Fruit fly (Drosophila melanogaster): ENCODE measurements around the gene Galk.

Gene Galk

DNA sequence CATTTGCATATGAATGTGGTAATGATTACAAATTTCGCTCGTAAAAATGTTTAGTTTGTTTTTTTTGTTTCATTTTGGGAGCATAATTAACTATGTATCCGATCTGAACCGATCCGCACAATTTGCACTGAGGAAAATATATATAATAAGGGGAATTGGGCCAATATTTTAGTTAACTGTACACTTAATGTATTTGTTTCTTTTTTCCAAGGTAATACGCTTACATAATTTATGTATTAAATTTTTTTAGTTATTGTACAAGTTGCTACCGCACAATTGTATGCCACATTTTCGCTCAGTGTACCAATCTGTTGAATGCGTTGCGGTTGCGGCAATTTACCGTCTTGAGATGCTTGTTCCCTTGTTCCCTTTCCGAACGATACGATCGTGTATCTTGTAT lies 39.8 kb upstream of the Galk start (continued):
- TF ChIP-seq ERR (GFP tag; optimal IDR thresholded peaks at IDR 0.05) (peak; percentile 45), CG18011 (GFP tag; optimal IDR thresholded peaks at IDR 0.05) (peak; percentile 2), CG6254 (GFP tag; optimal IDR thresholded peaks at IDR 0.05) (peak; percentile 64), CG10979 (tag; optimal IDR thresholded peaks at IDR 0.05) (peak; percentile 87), tll (GFP tag; optimal IDR thresholded peaks at IDR 0.05) (no peak), CG12942 (GFP tag; optimal IDR thresholded peaks at IDR 0.05) (peak; percentile 72), hth (optimal IDR thresholded peaks at IDR 0.05) (no peak), CG7928 (GFP tag; optimal IDR thresholded peaks at IDR 0.05) (no peak), CG11560 (tag; IDR thresholded peaks at IDR 0.05) (peak; percentile 76; the same call in 2 of the 3 replicates), org-1 (GFP tag; optimal IDR thresholded peaks at IDR 0.05) (peak; percentile 59), Ssrp (tag; optimal IDR thresholded peaks at IDR 0.05) (peak; percentile 78), Hsf (GFP tag; optimal IDR thresholded peaks at IDR 0.05) (peak; percentile 82), CG13296 (GFP tag; optimal IDR thresholded peaks at IDR 0.05) (peak; percentile 76), odd (GFP tag; optimal IDR thresholded peaks at IDR 0.05) (peak; percentile 56), CG4404 (GFP tag; IDR thresholded peaks at IDR 0.05) (peak; percentile 89), CG6683 (GFP tag; optimal IDR thresholded peaks at IDR 0.05) (peak; percentile 49), Fer1 (GFP tag; optimal IDR thresholded peaks at IDR 0.05) (peak; percentile 77), schlank (tag; optimal IDR thresholded peaks at IDR 0.05) (no peak), pho (GFP tag; optimal IDR thresholded peaks at IDR 0.05) (peak; percentile 63), Dip3 (GFP tag; optimal IDR thresholded peaks at IDR 0.05) (peak; percentile 69), slbo (GFP tag; IDR thresholded peaks at IDR 0.05) (peak; percentile 92), CG15514 (GFP tag; optimal IDR thresholded peaks at IDR 0.05) (peak; percentile 33), CG32532 (GFP tag; IDR thresholded peaks at IDR 0.05) (peak; percentile 90), so (GFP tag; IDR thresholded peaks at IDR 0.05) (peak; percentile 88), CG17912 (GFP tag; optimal IDR thresholded peaks at IDR 0.05) (peak; percentile 34), ab (GFP tag; optimal IDR thresholded peaks at IDR 0.05) (peak; percentile 37), da (GFP tag; optimal IDR thresholded peaks at IDR 0.05) (peak; percentile 41), rib (GFP tag; IDR thresholded peaks at IDR 0.05) (peak; percentile 67; the same call in 1 of the 2 replicates), twi (tag; optimal IDR thresholded peaks at IDR 0.05) (peak; percentile 57), BEAF-32 (GFP tag; optimal IDR thresholded peaks at IDR 0.05) (no peak), CG11723 (GFP tag; optimal IDR thresholded peaks at IDR 0.05) (peak; percentile 50), Optix (GFP tag; IDR thresholded peaks at IDR 0.05) (peak; percentile 75), crc (GFP tag; optimal IDR thresholded peaks at IDR 0.05) (peak; percentile 71), Drgx (GFP tag; IDR thresholded peaks at IDR 0.05) (no peak), CG10543 (GFP tag; optimal IDR thresholded peaks at IDR 0.05) (no peak), Dll (GFP tag; IDR thresholded peaks at IDR 0.05; ENCODE audit: partially characterized antibody) (no peak), dysf (GFP tag; IDR thresholded peaks at IDR 0.05) (peak; percentile 93), CG7271 (tag; optimal IDR thresholded peaks at IDR 0.05) (peak; percentile 22), Sin3A (optimal IDR thresholded peaks at IDR 0.05) (no peak), CG12391 (tag; optimal IDR thresholded peaks at IDR 0.05) (peak; percentile 85), CG1233 (GFP tag; optimal IDR thresholded peaks at IDR 0.05) (peak; percentile 78), NK7.1 (GFP tag; optimal IDR thresholded peaks at IDR 0.05) (peak; percentile 60), CG9932 (GFP tag; IDR thresholded peaks at IDR 0.05) (peak; percentile 85), D19B (GFP tag; optimal IDR thresholded peaks at IDR 0.05) (peak; percentile 48), CG7987 (GFP tag; optimal IDR thresholded peaks at IDR 0.05) (peak; percentile 40), CG18619 (GFP tag; optimal IDR thresholded peaks at IDR 0.05) (peak; percentile 60), pb (GFP tag; optimal IDR thresholded peaks at IDR 0.05) (peak; percentile 52), Chrac-16 (GFP tag; optimal IDR thresholded peaks at IDR 0.05) (peak; percentile 78), HLHmδ (GFP tag; optimal IDR thresholded peaks at IDR 0.05) (no peak), nerfin-2 (GFP tag; IDR thresholded peaks at IDR 0.05; ENCODE audit: partially characterized antibody) (no peak), Kr (GFP tag; optimal IDR thresholded peaks at IDR 0.05) (no peak)
